Worm (Caenorhabditis elegans) whole organism, young adult: ENCODE data around the gene F19B6.3.

Experiments used
- K12H6.12 ChIP-seq: fragments of 200-800 bp; sonication (Bioruptor generic); optimal IDR thresholded peaks from 2 replicates; lab custom pipeline; 2018; ENCODE audit warnings: mild to moderate bottlenecking, missing genetic modification characterization, missing compliant biosample characterization
- Y79H2A.3 ChIP-seq: fragments of 200-800 bp; sonication (Bioruptor generic); conservative IDR thresholded peaks from 2 replicates; pipeline ENCODE4 v1.3.6; 2022; ENCODE audit warnings: missing genetic modification reagents, missing genetic modification characterization, missing compliant biosample characterization
- ZK185.1 ChIP-seq: sonication (generic microtip); optimal IDR thresholded peaks from 2 replicates; lab custom pipeline; 2016; ENCODE audit warnings: mild to moderate bottlenecking, missing genetic modification characterization, missing compliant biosample characterization; ENCODE audit not compliant: poor library complexity, severe bottlenecking
- attf-6 ChIP-seq: fragments of 200-800 bp; sonication (Bioruptor generic); IDR thresholded peaks from 2 replicates; pipeline ENCODE4 v1.3.6; 2022; ENCODE audit warnings: missing genetic modification reagents, missing genetic modification characterization, missing compliant biosample characterization
- dox-1 ChIP-seq: fragments of 200-800 bp; sonication (Bioruptor generic); IDR thresholded peaks from 2 replicates; pipeline ENCODE4 v1.3.6; 2022; ENCODE audit warnings: missing genetic modification reagents, missing genetic modification characterization, missing compliant biosample characterization
- lsy-27 ChIP-seq: sonication (generic microtip); optimal IDR thresholded peaks from 2 replicates; lab custom pipeline; 2017; ENCODE audit warnings: missing genetic modification characterization, mild to moderate bottlenecking, missing compliant biosample characterization, antibody characterized with exemption, missing genotype, borderline replicate concordance; ENCODE audit not compliant: insufficient read depth

DNA sequence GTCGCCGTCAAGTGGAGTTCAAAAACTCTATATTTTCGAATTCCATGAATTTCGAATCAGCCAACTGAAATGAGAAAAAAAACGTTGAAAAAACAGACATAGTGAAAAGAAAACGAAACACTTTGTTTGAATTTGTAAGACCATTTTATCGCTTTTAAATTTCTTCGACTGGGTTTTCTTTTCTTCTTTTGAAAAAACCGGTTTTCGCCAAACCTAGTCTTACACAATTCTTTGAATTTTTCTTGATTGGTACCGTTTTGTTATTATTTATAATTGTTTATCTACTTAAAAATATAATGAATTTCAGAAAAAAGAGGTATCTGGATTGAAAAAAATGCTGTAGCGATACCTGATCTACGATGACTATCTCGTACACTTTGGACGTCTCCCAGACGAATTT lies 22.6 kb downstream of the F19B6.3 start, which contains the start of gene best-22:
- TF ChIP-seq K12H6.12 (no peak), lsy-27 (no peak), attf-6 (GFP tag; lab: Robert Waterston, UW) (no peak), dox-1 (GFP tag; lab: Robert Waterston, UW) (no peak), ZK185.1 (tag; lab: Kevin White, UChicago) (no peak), Y79H2A.3 (GFP tag; lab: Robert Waterston, UW) (no peak)
